Worm (Caenorhabditis elegans) whole organism, L4/young adult: Measurements from ENCODE around the gene mul-1.

Experiments
- W03F9.2 ChIP-seq: fragments of 150-350 bp; optimal IDR thresholded peaks from 2 replicates; lab custom pipeline; 2014; ENCODE audit warnings: missing biosample characterization, missing genetic modification characterization
- dao-5 ChIP-seq: sonication (generic microtip); optimal IDR thresholded peaks from 2 replicates; lab custom pipeline; 2016; ENCODE audit warnings: missing genotype, missing genetic modification characterization, moderate library complexity, missing compliant biosample characterization
- him-1 ChIP-seq: sonication (generic microtip); optimal IDR thresholded peaks from 2 replicates; lab custom pipeline; 2016; ENCODE audit warnings: missing genotype, missing genetic modification reagents, missing genetic modification characterization, missing compliant biosample characterization

Gene mul-1

ce11 chrIV:4096940-4097339 lies 26.0 kb downstream of the mul-1 start:
- TF ChIP-seq him-1: no peak
- no peak for TF ChIP-seq W03F9.2 (tag; lab: Kevin White, UChicago)
- no peak for TF ChIP-seq dao-5 (tag; lab: Kevin White, UChicago)

- TF ChIP-seq W03F9.2 (tag; lab: Kevin White, UChicago) (no peak), him-1 (no peak), dao-5 (tag; lab: Kevin White, UChicago) (no peak)
These were observed 28.6 kb downstream of the mul-1 start for ce11 chrIV:4094364-4094763.

- TF ChIP-seq dao-5 (tag; lab: Kevin White, UChicago) (no peak), him-1 (peak; percentile 11)
These were observed 29.9 kb downstream of the mul-1 start for ce11 chrIV:4093087-4093486.

- TF ChIP-seq him-1 (no peak), dao-5 (tag; lab: Kevin White, UChicago) (no peak), W03F9.2 (tag; lab: Kevin White, UChicago) (peak; percentile 23)
These were observed 37.1 kb downstream of the mul-1 start, which contains the start of gene C35B1.2 for ce11 chrIV:4085787-4086262. TSS of gene C35B1.2 (plus strand) at chrIV:4086212.

- TF ChIP-seq dao-5 (tag; lab: Kevin White, UChicago) (no peak), W03F9.2 (tag; lab: Kevin White, UChicago) (peak; percentile 2), him-1 (no peak)
These were observed 37.9 kb downstream of the mul-1 start for ce11 chrIV:4085022-4085421.

- no peak for TF ChIP-seq him-1
- TF ChIP-seq W03F9.2 (tag; lab: Kevin White, UChicago): no peak
- no peak for TF ChIP-seq dao-5 (tag; lab: Kevin White, UChicago)
These were observed 38.9 kb downstream of the mul-1 start, which contains the start of gene C35B1.5 for ce11 chrIV:4084109-4084508. TSS of gene C35B1.5 (minus strand) at chrIV:4084209.

ce11 chrIV:4083094-4083493 lies 39.9 kb downstream of the mul-1 start:
- TF ChIP-seq him-1 (no peak), W03F9.2 (tag; lab: Kevin White, UChicago) (no peak), dao-5 (tag; lab: Kevin White, UChicago) (no peak)

- TF ChIP-seq W03F9.2 (tag; lab: Kevin White, UChicago): no peak
- TF ChIP-seq dao-5 (tag; lab: Kevin White, UChicago): no peak
- TF ChIP-seq him-1: no peak
These were observed 40.4 kb downstream of the mul-1 start for ce11 chrIV:4082599-4082998.

- TF ChIP-seq W03F9.2 (tag; lab: Kevin White, UChicago): no peak
- TF ChIP-seq dao-5 (tag; lab: Kevin White, UChicago): no peak
- TF ChIP-seq him-1: no peak
These were observed 42.1 kb downstream of the mul-1 start, which contains the start of the genes C35B1.9 and C35B1.3 for ce11 chrIV:4080846-4081245. TSS of gene C35B1.9 (minus strand) at chrIV:4080946. TSS of gene C35B1.3 (plus strand) at chrIV:4081151.

ce11 chrIV:4079514-4079913 lies 43.5 kb downstream of the mul-1 start, which contains the start of gene C35B1.4:
TSS of gene C35B1.4 (plus strand) at chrIV:4079814.
- no peak for TF ChIP-seq him-1
- no peak for TF ChIP-seq dao-5 (tag; lab: Kevin White, UChicago)
- TF ChIP-seq W03F9.2 (tag; lab: Kevin White, UChicago): no peak

- TF ChIP-seq dao-5 (tag; lab: Kevin White, UChicago) (no peak), him-1 (no peak), W03F9.2 (tag; lab: Kevin White, UChicago) (no peak)
These were observed 44.1 kb downstream of the mul-1 start, which contains the start of gene C35B1.8 for ce11 chrIV:4078901-4079300. TSS of gene C35B1.8 (minus strand) at chrIV:4079001.

- TF ChIP-seq dao-5 (tag; lab: Kevin White, UChicago): no peak
- no peak for TF ChIP-seq him-1
- no peak for TF ChIP-seq W03F9.2 (tag; lab: Kevin White, UChicago)
These were observed 46.2 kb downstream of the mul-1 start for ce11 chrIV:4076690-4077295.

ce11 chrIV:4074610-4075009 lies 48.4 kb downstream of the mul-1 start, which contains the start of gene W03D2.9:
TSS of gene W03D2.9 (minus strand) at chrIV:4074710.
- TF ChIP-seq dao-5 (tag; lab: Kevin White, UChicago): no peak
- TF ChIP-seq him-1: no peak

ce11 chrIV:4072027-4072426 lies 50.9 kb downstream of the mul-1 start, which contains the start of gene pqn-75:
TSS of gene pqn-75 (plus strand) at chrIV:4072327.
- no peak for TF ChIP-seq dao-5 (tag; lab: Kevin White, UChicago)
- TF ChIP-seq W03F9.2 (tag; lab: Kevin White, UChicago): no peak
- TF ChIP-seq him-1: no peak
